Worm (Caenorhabditis elegans) whole organism, young adult: ENCODE data around the gene ptp-4A2.
A peak's percentile ranks its signal among the peaks of the same experiment; 100 is the strongest.

Experiments
- B0336.3 ChIP-seq: fragments of 200-800 bp; sonication (Bioruptor generic); IDR thresholded peaks from 2 replicates; pipeline ENCODE4 v1.3.6; 2022; ENCODE audit warnings: missing genetic modification characterization, missing compliant biosample characterization
- D2030.7 ChIP-seq: fragments of 200-800 bp; sonication (Bioruptor generic); IDR thresholded peaks from 2 replicates; pipeline ENCODE4 v1.3.6; 2022; ENCODE audit warnings: missing genetic modification reagents, missing genetic modification characterization, missing compliant biosample characterization
- F10E7.11 ChIP-seq: sonication (generic microtip); optimal IDR thresholded peaks from 2 replicates; lab custom pipeline; 2017; ENCODE audit warnings: mild to moderate bottlenecking, missing genetic modification characterization, moderate library complexity, missing compliant biosample characterization
- F37B4.10 ChIP-seq: fragments of 200-800 bp; sonication (Bioruptor generic); IDR thresholded peaks from 2 replicates; pipeline ENCODE4 v1.3.6; 2022; ENCODE audit warnings: missing genetic modification characterization, missing compliant biosample characterization
- K11D2.4 ChIP-seq: fragments of 200-800 bp; sonication (Bioruptor generic); IDR thresholded peaks from 2 replicates; pipeline ENCODE4 v1.3.6; 2022; ENCODE audit warnings: missing genetic modification reagents, missing genetic modification characterization, missing compliant biosample characterization
- K12H6.12 ChIP-seq: fragments of 200-800 bp; sonication (Bioruptor generic); optimal IDR thresholded peaks from 2 replicates; lab custom pipeline; 2018; ENCODE audit warnings: mild to moderate bottlenecking, missing genetic modification characterization, missing compliant biosample characterization
- ZK185.1 ChIP-seq: sonication (generic microtip); optimal IDR thresholded peaks from 2 replicates; lab custom pipeline; 2016; ENCODE audit warnings: mild to moderate bottlenecking, missing genetic modification characterization, missing compliant biosample characterization; ENCODE audit not compliant: poor library complexity, severe bottlenecking
- attf-5 ChIP-seq: fragments of 200-800 bp; sonication (Bioruptor generic); optimal IDR thresholded peaks from 2 replicates; lab custom pipeline; 2018; ENCODE audit warnings: mild to moderate bottlenecking, missing genetic modification characterization, missing compliant biosample characterization
- cebp-1 ChIP-seq, 2 experiments: fragments of 200-800 bp in 1 of 2; sonication (Bioruptor generic) in 1 of 2; sonication (generic microtip) in 1 of 2; IDR thresholded peaks in 1 of 2; optimal IDR thresholded peaks in 1 of 2; 2 replicates each; pipeline versions ENCODE4 v1.3.6 to Lab custom; 2017 to 2022; ENCODE audit warnings: missing compliant biosample characterization in 2 of 2, missing genetic modification characterization in 2 of 2, mild to moderate bottlenecking in 1 of 2, missing genetic modification reagents in 1 of 2, moderate library complexity in 1 of 2
- ceh-40 ChIP-seq: fragments of 200-800 bp; sonication (Bioruptor generic); IDR thresholded peaks from 2 replicates; pipeline ENCODE4 v1.3.6; 2022; ENCODE audit warnings: missing genetic modification characterization, missing compliant biosample characterization
- ceh-91 ChIP-seq: fragments of 200-800 bp; sonication (Bioruptor generic); IDR thresholded peaks from 2 replicates; pipeline ENCODE4 v1.3.6; 2022; ENCODE audit warnings: missing genetic modification reagents, missing genetic modification characterization, missing compliant biosample characterization
- chd-7 ChIP-seq: sonication (generic microtip); optimal IDR thresholded peaks from 2 replicates; lab custom pipeline; 2016; ENCODE audit warnings: mild to moderate bottlenecking, missing genetic modification characterization, moderate library complexity, missing compliant biosample characterization
- dox-1 ChIP-seq: fragments of 200-800 bp; sonication (Bioruptor generic); IDR thresholded peaks from 2 replicates; pipeline ENCODE4 v1.3.6; 2022; ENCODE audit warnings: missing genetic modification reagents, missing genetic modification characterization, missing compliant biosample characterization
- egl-18 ChIP-seq: fragments of 200-800 bp; sonication (Bioruptor generic); IDR thresholded peaks from 2 replicates; pipeline ENCODE4 v1.3.6; 2022; ENCODE audit warnings: missing genetic modification reagents, missing genetic modification characterization, missing compliant biosample characterization
- egl-44 ChIP-seq: fragments of 200-800 bp; sonication (Bioruptor generic); IDR thresholded peaks from 2 replicates; pipeline ENCODE4 v1.3.6; 2022; ENCODE audit warnings: missing genetic modification reagents, missing genetic modification characterization, missing compliant biosample characterization
- egrh-3 ChIP-seq: fragments of 200-800 bp; sonication (Bioruptor generic); IDR thresholded peaks from 2 replicates; pipeline ENCODE4 v1.3.6; 2022; ENCODE audit warnings: missing genetic modification reagents, missing genetic modification characterization, missing compliant biosample characterization
- ekl-4 ChIP-seq: fragments of 200-800 bp; sonication (Bioruptor generic); IDR thresholded peaks from 2 replicates; pipeline ENCODE4 v1.3.6; 2022; ENCODE audit warnings: missing genetic modification reagents, missing genetic modification characterization, missing compliant biosample characterization
- hmg-1.2 ChIP-seq: fragments of 200-800 bp; sonication (Bioruptor generic); IDR thresholded peaks from 2 replicates; pipeline ENCODE4 v1.3.6; 2022; ENCODE audit warnings: missing genetic modification reagents, missing genetic modification characterization, missing compliant biosample characterization
- let-607 ChIP-seq, 2 experiments: fragments of 200-800 bp in 1 of 2; sonication (Bioruptor generic) in 1 of 2; sonication (generic microtip) in 1 of 2; optimal IDR thresholded peaks; 2 replicates each; lab custom pipeline; 2016 to 2018; ENCODE audit warnings: mild to moderate bottlenecking in 2 of 2, missing compliant biosample characterization in 2 of 2, missing genetic modification characterization in 2 of 2, moderate library complexity in 2 of 2, missing genotype in 1 of 2
- lin-35 ChIP-seq, 3 experiments: fragments of 150-350 bp in 2 of 3; sonication (generic microtip) in 1 of 3; optimal IDR thresholded peaks; 2 replicates each; lab custom pipeline; 2014 to 2018; ENCODE audit warnings: missing biosample characterization in 3 of 3, missing genetic modification characterization in 3 of 3, missing genetic modification reagents in 3 of 3
- lin-40 ChIP-seq: sonication (generic microtip); optimal IDR thresholded peaks from 2 replicates; lab custom pipeline; 2016; ENCODE audit warnings: missing genetic modification characterization, mild to moderate bottlenecking, missing compliant biosample characterization, missing genotype, missing genetic modification reagents
- lir-1 ChIP-seq: fragments of 200-800 bp; sonication (Bioruptor generic); conservative IDR thresholded peaks from 2 replicates; pipeline ENCODE4 v1.3.6; 2022; ENCODE audit warnings: missing genetic modification reagents, missing genetic modification characterization, missing compliant biosample characterization
- madf-10 ChIP-seq: sonication (generic microtip); optimal IDR thresholded peaks from 2 replicates; lab custom pipeline; 2016; ENCODE audit warnings: mild to moderate bottlenecking, missing genetic modification characterization, missing compliant biosample characterization
- madf-8 ChIP-seq: fragments of 200-800 bp; sonication (Bioruptor generic); conservative IDR thresholded peaks from 2 replicates; pipeline ENCODE4 v1.3.6; 2022; ENCODE audit warnings: missing genetic modification reagents, missing genetic modification characterization, missing compliant biosample characterization
- nfyb-1 ChIP-seq: fragments of 200-800 bp; sonication (Bioruptor generic); IDR thresholded peaks from 2 replicates; pipeline ENCODE4 v1.3.6; 2022; ENCODE audit warnings: missing genetic modification reagents, missing genetic modification characterization, missing compliant biosample characterization
- nhr-80 ChIP-seq: sonication (generic microtip); optimal IDR thresholded peaks from 2 replicates; lab custom pipeline; 2016; ENCODE audit warnings: missing genetic modification characterization, missing compliant biosample characterization
- nhr-90 ChIP-seq: sonication (generic microtip); optimal IDR thresholded peaks from 2 replicates; lab custom pipeline; 2016; ENCODE audit warnings: missing genotype, mild to moderate bottlenecking, missing genetic modification characterization, missing compliant biosample characterization
- pbrm-1 ChIP-seq: fragments of 200-800 bp; sonication (Bioruptor generic); IDR thresholded peaks from 2 replicates; pipeline ENCODE4 v1.3.6; 2022; ENCODE audit warnings: missing genetic modification reagents, missing genetic modification characterization, missing compliant biosample characterization
- pha-4 ChIP-seq: fragments of 150-350 bp; sonication (generic microtip); optimal IDR thresholded peaks from 2 replicates; lab custom pipeline; 2014; ENCODE audit warnings: missing biosample characterization, missing genetic modification reagents, missing genetic modification characterization
- rcor-1 ChIP-seq: fragments of 200-800 bp; sonication (Bioruptor generic); IDR thresholded peaks from 2 replicates; pipeline ENCODE4 v1.3.6; 2022; ENCODE audit warnings: missing genetic modification reagents, missing genetic modification characterization, missing compliant biosample characterization
- rec-8 ChIP-seq, 2 experiments: sonication (generic microtip); optimal IDR thresholded peaks; 2 replicates each; lab custom pipeline; 2016; ENCODE audit warnings: mild to moderate bottlenecking in 2 of 2, missing genetic modification characterization in 2 of 2, missing genetic modification reagents in 2 of 2, missing genotype in 2 of 2, missing biosample characterization in 1 of 2, missing compliant biosample characterization in 1 of 2, moderate library complexity in 1 of 2
- snpc-4 ChIP-seq, 5 experiments: fragments of 150-350 bp in 1 of 5; sonication (generic microtip) in 4 of 5; optimal IDR thresholded peaks; 2 replicates each; lab custom pipeline; 2014 to 2018; ENCODE audit warnings: missing genetic modification characterization in 5 of 5, missing biosample characterization in 3 of 5, antibody characterized with exemption in 2 of 5, mild to moderate bottlenecking in 2 of 5, missing compliant biosample characterization in 2 of 5, missing genotype in 2 of 5, moderate library complexity in 2 of 5, missing genetic modification reagents in 1 of 5
- tbp1 ChIP-seq: fragments of 200-800 bp; sonication (Bioruptor generic); optimal IDR thresholded peaks from 2 replicates; lab custom pipeline; 2018; ENCODE audit warnings: mild to moderate bottlenecking, missing genetic modification characterization, missing compliant biosample characterization
- tbx-9 ChIP-seq: sonication (generic microtip); optimal IDR thresholded peaks from 2 replicates; lab custom pipeline; 2016; ENCODE audit warnings: borderline replicate concordance, missing genetic modification characterization, inconsistent platforms, missing compliant biosample characterization
- zfh-2 ChIP-seq: fragments of 200-800 bp; sonication (Bioruptor generic); conservative IDR thresholded peaks from 2 replicates; pipeline ENCODE4 v1.3.6; 2022; ENCODE audit warnings: missing genetic modification reagents, missing genetic modification characterization, missing compliant biosample characterization
- ztf-28 ChIP-seq: fragments of 200-800 bp; sonication (Bioruptor generic); IDR thresholded peaks from 2 replicates; pipeline ENCODE4 v1.3.6; 2022; ENCODE audit warnings: missing genetic modification reagents, missing genetic modification characterization, missing compliant biosample characterization
- ztf-6 ChIP-seq: fragments of 200-800 bp; sonication (Bioruptor generic); IDR thresholded peaks from 2 replicates; pipeline ENCODE4 v1.3.6; 2022; ENCODE audit warnings: missing genetic modification reagents, missing genetic modification characterization, missing compliant biosample characterization

The ptp-4A2 gene

DNA sequence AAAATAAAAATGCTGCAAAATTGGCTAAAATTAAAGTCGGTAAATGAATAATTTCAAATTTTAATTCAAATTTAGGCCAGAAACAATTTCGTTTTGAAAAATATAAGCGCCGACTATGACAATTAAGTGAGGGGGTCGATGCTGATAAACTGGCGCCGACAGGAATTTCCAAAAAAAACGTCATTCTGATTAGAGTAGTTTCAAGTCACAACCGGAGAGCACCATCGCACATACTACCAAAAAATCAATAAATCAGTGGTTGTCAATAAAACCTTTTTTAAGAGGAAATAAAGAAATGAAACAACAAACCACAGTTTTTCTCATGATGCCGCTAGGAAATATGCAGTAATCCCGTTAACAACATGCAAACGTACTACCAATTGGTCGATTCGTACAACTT lies 5.9 kb upstream of the ptp-4A2 start:
- no peak for TF ChIP-seq lin-35 (GFP tag; optimal IDR thresholded peaks at IDR 0.05; lab: Kevin White, UChicago)
- peak; percentile 72 for TF ChIP-seq nhr-80 (tag; lab: Kevin White, UChicago)

DNA sequence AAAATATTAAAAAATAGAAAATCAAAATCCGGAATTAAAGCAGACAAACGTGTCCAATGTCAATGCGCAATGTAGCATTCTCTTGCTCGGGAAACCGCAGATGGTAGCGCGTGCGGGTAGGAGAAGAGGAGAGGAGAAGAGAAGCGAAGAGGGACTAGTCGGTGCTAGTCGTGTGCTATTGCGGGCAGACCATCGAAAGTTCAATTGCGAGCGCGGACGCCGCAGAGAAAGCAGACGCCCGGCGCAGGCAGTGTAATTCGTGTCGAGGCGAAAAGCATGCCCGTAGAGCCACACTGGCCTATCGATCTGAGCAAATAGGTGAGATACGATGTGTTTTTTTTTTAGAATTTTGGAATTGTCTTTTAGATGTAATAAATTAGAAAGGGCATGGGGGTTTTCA lies 2.6 kb upstream of the ptp-4A2 start:
- TF ChIP-seq ceh-91 (GFP tag; lab: Robert Waterston, UW) (no peak), cebp-1 (GFP tag; IDR thresholded peaks at IDR 0.05; lab: Robert Waterston, UW) (no peak), cebp-1 (tag; optimal IDR thresholded peaks at IDR 0.05; lab: Kevin White, UChicago) (peak; percentile 66), pbrm-1 (0 out of 2 replicates have a peak, but pooled peaks have one; percentile 30), snpc-4 (GFP tag; optimal IDR thresholded peaks at IDR 0.05; lab: Kevin White, UChicago) (no peak), snpc-4 (tag; optimal IDR thresholded peaks at IDR 0.05; lab: Kevin White, UChicago) (peak in 1 of 4 experiments; percentile 35), F10E7.11 (tag; lab: Kevin White, UChicago) (no peak), nhr-80 (tag; lab: Kevin White, UChicago) (peak; percentile 58), lin-40 (tag; lab: Kevin White, UChicago) (peak; percentile 14), tbp1 (GFP tag; lab: Kevin White, UChicago) (peak; percentile 2), rcor-1 (GFP tag; lab: Robert Waterston, UW) (no peak), K12H6.12 (tag; lab: Kevin White, UChicago) (peak; percentile 54), egl-44 (GFP tag; lab: Robert Waterston, UW) (no peak), hmg-1.2 (peak; percentile 63), egrh-3 (peak; percentile 50; the same call in 1 of the 2 replicates), dox-1 (GFP tag; lab: Robert Waterston, UW) (peak; percentile 54; the same call in 1 of the 2 replicates), madf-10 (tag; lab: Kevin White, UChicago) (peak; percentile 5), nfyb-1 (0 out of 2 replicates have a peak, but pooled peaks have one; percentile 47), egl-18 (GFP tag; lab: Robert Waterston, UW) (no peak), chd-7 (tag; lab: Kevin White, UChicago) (peak; percentile 3), zfh-2 (GFP tag; lab: Robert Waterston, UW) (peak; percentile 98), attf-5 (GFP tag; lab: Kevin White, UChicago) (peak; percentile 20), K11D2.4 (GFP tag; lab: Robert Waterston, UW) (peak; percentile 57; the same call in 1 of the 2 replicates), ztf-28 (GFP tag; lab: Robert Waterston, UW) (0 out of 2 replicates have a peak, but pooled peaks have one; percentile 60)

DNA sequence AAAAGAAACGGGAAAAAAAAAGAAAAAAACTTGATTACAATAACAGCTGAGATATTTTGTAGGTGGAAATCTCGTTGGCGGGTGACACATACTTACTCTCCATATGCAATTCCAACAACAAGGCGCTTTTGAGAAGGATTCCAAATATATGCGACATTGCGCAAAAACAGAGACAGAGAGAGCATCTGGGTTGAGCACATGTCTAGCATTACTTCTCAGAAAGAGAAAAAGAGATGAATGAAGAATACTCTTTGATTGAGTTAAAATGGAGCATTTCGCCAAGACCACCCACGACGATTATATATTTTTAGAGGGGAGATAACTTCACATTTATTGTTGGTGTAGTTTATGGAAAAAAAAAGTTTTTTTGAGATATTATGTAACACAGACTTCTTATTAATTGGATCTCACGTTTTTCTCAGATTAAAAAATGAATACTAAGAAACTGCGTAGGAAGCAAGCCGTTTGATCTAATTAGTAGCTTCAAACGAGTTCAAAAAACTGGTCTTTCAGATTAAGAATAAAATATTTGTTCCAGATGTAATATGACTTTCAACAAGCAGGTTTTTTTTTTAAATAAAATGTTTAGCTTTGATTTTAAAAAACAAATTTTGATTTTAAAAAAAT lies 2.0 kb upstream of the ptp-4A2 start:
- no peak for TF ChIP-seq nfyb-1
- no peak for TF ChIP-seq B0336.3 (GFP tag; lab: Robert Waterston, UW)
- no peak for TF ChIP-seq tbx-9 (tag; lab: Kevin White, UChicago)
- no peak for TF ChIP-seq zfh-2 (GFP tag; lab: Robert Waterston, UW)
- no peak for TF ChIP-seq cebp-1 (GFP tag; IDR thresholded peaks at IDR 0.05; lab: Robert Waterston, UW)
- TF ChIP-seq cebp-1 (tag; optimal IDR thresholded peaks at IDR 0.05; lab: Kevin White, UChicago) = no peak
- no peak for TF ChIP-seq ceh-40 (GFP tag; lab: Robert Waterston, UW)
- TF ChIP-seq F37B4.10 (GFP tag; lab: Robert Waterston, UW) = no peak
- no peak for TF ChIP-seq lin-35 (GFP tag; optimal IDR thresholded peaks at IDR 0.05; lab: Kevin White, UChicago)
- no peak for TF ChIP-seq ZK185.1 (tag; lab: Kevin White, UChicago)
- no peak for TF ChIP-seq ceh-91 (GFP tag; lab: Robert Waterston, UW)
- no peak for TF ChIP-seq D2030.7 (GFP tag; lab: Robert Waterston, UW)
- TF ChIP-seq rec-8 (tag; optimal IDR thresholded peaks at IDR 0.05; lab: Kevin White, UChicago) = no peak
- TF ChIP-seq let-607 (tag; optimal IDR thresholded peaks at IDR 0.05; lab: Kevin White, UChicago) = no peak
- no peak for TF ChIP-seq ztf-6
- no peak for TF ChIP-seq lir-1
- no peak for TF ChIP-seq madf-8
- no peak for TF ChIP-seq pha-4 (tag; lab: Kevin White, UChicago)
- no peak for TF ChIP-seq nhr-90 (tag; lab: Kevin White, UChicago)
- TF ChIP-seq ekl-4 (GFP tag; lab: Robert Waterston, UW) = no peak
